Worm (Caenorhabditis elegans): ENCODE measurements around the gene exc-12.

Gene exc-12

ce11 chrIII:13604834-13605233, 34.6 kb upstream of the exc-12 start:
- TF ChIP-seq ceh-40 (GFP tag; IDR thresholded peaks at IDR 0.05) (no peak), cebp-2 (GFP tag; IDR thresholded peaks at IDR 0.05) (0 out of 2 replicates have a peak, but pooled peaks have one; percentile 36), bed-1 (GFP tag; IDR thresholded peaks at IDR 0.05) (no peak), hsf-1 (GFP tag; IDR thresholded peaks at IDR 0.05) (no peak), zfh-2 (GFP tag; conservative IDR thresholded peaks at IDR 0.05) (peak; percentile 85), egl-18 (GFP tag; IDR thresholded peaks at IDR 0.05) (no peak), F57A8.1 (GFP tag; optimal IDR thresholded peaks at IDR 0.05) (no peak), F49E8.2 (tag; optimal IDR thresholded peaks at IDR 0.05; ENCODE audit: insufficient read depth) (no peak), egrh-3 (GFP tag; IDR thresholded peaks at IDR 0.05) (peak; percentile 64; the same call in 1 of the 2 replicates)

- TF ChIP-seq F55B11.4 (tag; optimal IDR thresholded peaks at IDR 0.05; ENCODE audit: borderline replicate concordance, insufficient read depth), result no peak
- TF ChIP-seq pbrm-1 (GFP tag; IDR thresholded peaks at IDR 0.05), result 0 out of 2 replicates have a peak, but pooled peaks have one; percentile 18
- TF ChIP-seq lir-1 (GFP tag; conservative IDR thresholded peaks at IDR 0.05), result no peak
- no peak for TF ChIP-seq snpc-4 (GFP tag; optimal IDR thresholded peaks at IDR 0.05)
- peak in 2 of 4 experiments; percentile 36 to 84 for TF ChIP-seq snpc-4 (tag; optimal IDR thresholded peaks at IDR 0.05)
- TF ChIP-seq Y67H2A.10 (GFP tag; conservative IDR thresholded peaks at IDR 0.05), result no peak
- TF ChIP-seq ZK185.1 (tag; optimal IDR thresholded peaks at IDR 0.05; ENCODE audit: poor library complexity, severe bottlenecking), result no peak
- peak; percentile 24 for TF ChIP-seq snpc-1.1 (tag; optimal IDR thresholded peaks at IDR 0.05; ENCODE audit: insufficient read depth)
- TF ChIP-seq ztf-6 (GFP tag; IDR thresholded peaks at IDR 0.05), result no peak
- TF ChIP-seq attf-3 (GFP tag; conservative IDR thresholded peaks at IDR 0.05), result no peak
- TF ChIP-seq hlh-12 (tag; optimal IDR thresholded peaks at IDR 0.05), result no peak
These were observed 30.0 kb upstream of the exc-12 start for ce11 chrIII:13600254-13600653.

- TF ChIP-seq cebp-2 (GFP tag; IDR thresholded peaks at IDR 0.05) (0 out of 2 replicates have a peak, but pooled peaks have one; percentile 39), egl-18 (GFP tag; IDR thresholded peaks at IDR 0.05) (peak; percentile 77; the same call in 1 of the 2 replicates), D2030.7 (GFP tag; IDR thresholded peaks at IDR 0.05) (0 out of 2 replicates have a peak, but pooled peaks have one; percentile 14), ztf-28 (GFP tag; IDR thresholded peaks at IDR 0.05) (peak; percentile 38; the same call in 1 of the 2 replicates)
These were observed 14.9 kb upstream of the exc-12 start for ce11 chrIII:13585136-13585535.

ce11 chrIII:13581727-13582126, 11.5 kb upstream of the exc-12 start:
- TF ChIP-seq pha-4 (tag; optimal IDR thresholded peaks at IDR 0.05), result no peak
- TF ChIP-seq K11D2.4 (GFP tag; IDR thresholded peaks at IDR 0.05), result no peak
- TF ChIP-seq nhr-80 (tag; optimal IDR thresholded peaks at IDR 0.05), result no peak
- peak; percentile 18; the same call in 1 of the 2 replicates for TF ChIP-seq egrh-3 (GFP tag; IDR thresholded peaks at IDR 0.05)
- peak; percentile 80 for TF ChIP-seq zfh-2 (GFP tag; conservative IDR thresholded peaks at IDR 0.05)

- TF ChIP-seq lsl-1 (GFP tag; optimal IDR thresholded peaks at IDR 0.05), result no peak
- no peak for TF ChIP-seq F55B11.4 (tag; optimal IDR thresholded peaks at IDR 0.05; ENCODE audit: borderline replicate concordance, insufficient read depth)
- TF ChIP-seq tbp1 (GFP tag; optimal IDR thresholded peaks at IDR 0.05), result no peak
- TF ChIP-seq chd-7 (tag; optimal IDR thresholded peaks at IDR 0.05), result no peak
- no peak for TF ChIP-seq fkh-3 (tag; optimal IDR thresholded peaks at IDR 0.05)
- TF ChIP-seq bed-1 (GFP tag; IDR thresholded peaks at IDR 0.05), result no peak
- TF ChIP-seq C17E4.6 (GFP tag; IDR thresholded peaks at IDR 0.05), result no peak
- no peak for TF ChIP-seq ceh-79 (tag; optimal IDR thresholded peaks at IDR 0.05)
- no peak for TF ChIP-seq lin-26 (GFP tag; IDR thresholded peaks at IDR 0.05)
- no peak for TF ChIP-seq ceh-27 (GFP tag; optimal IDR thresholded peaks at IDR 0.05)
- no peak for TF ChIP-seq ceh-40 (GFP tag; IDR thresholded peaks at IDR 0.05)
- TF ChIP-seq hmg-1.2 (GFP tag; IDR thresholded peaks at IDR 0.05), result no peak
- TF ChIP-seq F49E8.2 (tag; optimal IDR thresholded peaks at IDR 0.05; ENCODE audit: insufficient read depth), result no peak
- no peak for TF ChIP-seq B0261.1 (tag; optimal IDR thresholded peaks at IDR 0.05)
- no peak for TF ChIP-seq snpc-3.4 (tag; optimal IDR thresholded peaks at IDR 0.05)
These were observed 10.3 kb upstream of the exc-12 start, which contains the start of gene T05D4.5 for ce11 chrIII:13580538-13580937. TSS of gene T05D4.5 (plus strand) at chrIII:13580838.

Data from whole organism, young adult.